Worm (Caenorhabditis elegans) whole organism, midembryonic: ENCODE data around the gene ceh-99.

Source experiments
- ref-1 ChIP-seq: fragments of 200-800 bp; sonication (Bioruptor generic); conservative IDR thresholded peaks from 2 replicates; pipeline ENCODE4 v1.3.6; 2022; ENCODE audit warnings: missing genetic modification reagents, missing genetic modification characterization, missing compliant biosample characterization
- tab-1 ChIP-seq: fragments of 200-800 bp; sonication (Bioruptor generic); IDR thresholded peaks from 2 replicates; pipeline ENCODE4 v1.3.6; 2022; ENCODE audit warnings: missing genetic modification characterization, missing compliant biosample characterization

- TF ChIP-seq ref-1 (GFP tag; lab: Robert Waterston, UW) (no peak), tab-1 (GFP tag; lab: Robert Waterston, UW) (no peak)
These were observed 5.7 kb downstream of the ceh-99 start, which contains the start of gene srx-118 for ce11 chrII:12525526-12525925.
